Fruit fly (Drosophila melanogaster): ENCODE data around the gene Ubc7.

Ubc7 gene

DNA sequence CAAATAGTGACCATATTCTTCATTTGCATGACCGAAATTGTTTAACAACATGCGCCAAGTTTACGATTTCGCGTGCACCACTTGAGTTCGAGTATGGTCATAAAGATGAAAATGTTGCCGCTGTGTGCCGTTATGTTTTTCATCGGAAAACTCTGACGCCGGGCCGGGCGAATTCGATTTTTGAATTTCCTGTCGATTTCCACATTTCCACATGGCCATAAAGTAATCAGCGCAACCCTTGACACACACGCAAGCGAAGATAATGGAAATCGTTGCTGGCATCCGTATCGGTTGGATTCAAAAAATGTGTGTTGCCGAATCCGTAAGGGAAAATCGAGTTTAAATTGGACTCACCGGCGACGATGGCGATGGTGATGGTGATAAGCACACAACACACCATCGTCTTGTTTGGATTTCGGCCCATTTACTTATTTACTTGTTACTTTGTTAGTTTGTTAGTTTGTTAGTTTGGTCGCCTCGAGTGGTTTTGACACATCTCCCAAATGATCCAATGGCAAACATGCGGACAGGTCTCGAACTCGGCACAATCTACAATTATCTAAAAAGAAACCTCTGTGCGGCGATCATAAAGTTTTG, 51.2 kb downstream of the Ubc7 start:
- TF ChIP-seq CG8159 (tag; optimal IDR thresholded peaks at IDR 0.05) (no peak), gl (tag; optimal IDR thresholded peaks at IDR 0.05) (no peak), CG10348 (GFP tag; IDR thresholded peaks at IDR 0.05) (no peak), CG9948 (tag; optimal IDR thresholded peaks at IDR 0.05) (no peak), CG17806 (tag; optimal IDR thresholded peaks at IDR 0.05) (no peak), CG15710 (tag; optimal IDR thresholded peaks at IDR 0.05) (no peak), Snoo (tag; optimal IDR thresholded peaks at IDR 0.05) (no peak), CG13204 (GFP tag; optimal IDR thresholded peaks at IDR 0.05) (no peak), Pif1B (GFP tag; optimal IDR thresholded peaks at IDR 0.05) (no peak), D1 (tag; optimal IDR thresholded peaks at IDR 0.05) (no peak), CG4496 (GFP tag; IDR thresholded peaks at IDR 0.05) (no peak)
